Fruit fly (Drosophila melanogaster) whole organism: ENCODE measurements around the gene ppk22.

Source experiments
- CG8478 ChIP-seq: fragments of >200 bp; optimal IDR thresholded peaks from 2 replicates; lab custom pipeline; 2018; ENCODE audit warnings: inconsistent platforms
- Dll ChIP-seq: fragments of >200 bp; optimal IDR thresholded peaks from 2 replicates; lab custom pipeline; 2017
- EcR ChIP-seq, 2 experiments: fragments of >200 bp; optimal IDR thresholded peaks; 2 replicates each; lab custom pipeline; 2017; ENCODE audit warnings: missing biosample characterization in 2 of 2, missing genetic modification characterization in 2 of 2, missing genetic modification reagents in 2 of 2
- pan ChIP-seq: fragments of >200 bp; optimal IDR thresholded peaks from 2 replicates; lab custom pipeline; 2017
- psq ChIP-seq: fragments of >200 bp; optimal IDR thresholded peaks from 2 replicates; lab custom pipeline; 2017
- usp ChIP-seq: fragments of >200 bp; optimal IDR thresholded peaks from 2 replicates; lab custom pipeline; 2017; ENCODE audit warnings: missing biosample characterization, missing genetic modification characterization, mixed read lengths

The ppk22 gene

DNA sequence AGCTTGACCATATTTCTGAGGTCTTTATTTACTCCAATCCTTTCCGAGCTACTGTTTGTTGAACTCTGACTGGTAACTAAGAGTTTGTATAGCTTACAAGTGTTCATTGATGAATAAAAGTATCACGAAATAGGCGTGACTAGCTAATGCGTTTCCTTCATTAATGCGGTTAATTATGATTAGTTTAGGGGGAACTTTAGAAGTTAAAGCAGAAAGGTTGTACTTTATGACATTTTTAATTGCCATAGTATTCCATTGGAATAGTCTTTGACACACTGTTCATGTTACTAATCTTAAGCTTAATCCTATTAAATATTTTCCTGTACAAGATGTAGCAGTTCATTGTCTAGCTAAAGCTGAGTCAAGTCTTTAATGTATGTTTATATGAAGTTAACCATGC lies at the start of gene ppk22:
ppk22 (minus strand) TSS at position 101 of the 400 bp plus-strand sequence.
- no peak for TF ChIP-seq Dll (lab: Kevin White, UChicago)
- no peak for TF ChIP-seq pan
- TF ChIP-seq psq (lab: Kevin White, UChicago) = no peak
- no peak for TF ChIP-seq EcR (GFP tag; optimal IDR thresholded peaks at IDR 0.05; lab: Kevin White, UChicago)
- no peak for TF ChIP-seq usp (GFP tag; lab: Kevin White, UChicago)
- TF ChIP-seq CG8478 (lab: Kevin White, UChicago) = no peak

DNA sequence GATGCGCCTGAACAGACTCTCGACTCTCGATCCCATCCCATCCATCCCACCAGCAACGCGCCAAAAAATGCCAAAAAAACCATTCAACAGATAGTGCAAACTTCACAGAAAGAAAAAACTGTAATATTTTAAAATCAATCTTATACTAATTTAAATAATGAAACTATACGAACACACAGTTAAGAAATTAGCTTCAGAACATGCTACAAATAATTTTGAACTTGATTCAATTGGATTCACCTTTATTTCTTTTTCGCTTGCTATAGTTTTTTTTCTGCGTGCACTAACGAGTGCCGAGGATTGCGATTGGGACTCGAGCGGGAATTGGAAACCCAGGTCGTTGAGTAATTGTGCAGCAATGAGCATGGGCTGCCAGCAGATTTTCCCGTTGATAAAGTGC lies 48.4 kb upstream of the ppk22 start:
- TF ChIP-seq psq (lab: Kevin White, UChicago) = no peak
- no peak for TF ChIP-seq Dll (lab: Kevin White, UChicago)
- no peak for TF ChIP-seq EcR (GFP tag; optimal IDR thresholded peaks at IDR 0.05; lab: Kevin White, UChicago)
- TF ChIP-seq pan = no peak
- TF ChIP-seq CG8478 (lab: Kevin White, UChicago) = no peak
- TF ChIP-seq usp (GFP tag; lab: Kevin White, UChicago) = no peak

DNA sequence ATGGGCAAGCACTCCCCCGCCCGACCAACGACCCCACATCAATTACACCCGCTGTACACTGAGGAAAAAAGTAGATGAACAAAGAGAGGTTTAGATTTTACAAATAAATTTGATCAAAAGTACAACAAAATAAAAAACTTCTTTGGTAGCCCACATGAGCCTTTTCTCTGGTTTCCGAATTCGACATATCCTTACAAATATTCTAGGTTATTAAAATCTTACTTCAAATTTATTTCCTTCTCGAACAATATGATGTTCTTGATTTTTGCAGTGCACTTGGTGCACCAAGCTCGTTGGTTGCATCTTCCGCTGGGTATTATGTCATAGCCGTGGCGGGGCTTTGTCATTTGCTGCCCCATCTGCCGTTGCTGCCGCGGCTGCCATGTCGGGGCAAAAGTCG lies 47.0 kb upstream of the ppk22 start:
- no peak for TF ChIP-seq usp (GFP tag; lab: Kevin White, UChicago)
- no peak for TF ChIP-seq pan
- no peak for TF ChIP-seq Dll (lab: Kevin White, UChicago)
- no peak for TF ChIP-seq EcR (GFP tag; optimal IDR thresholded peaks at IDR 0.05; lab: Kevin White, UChicago)
- TF ChIP-seq CG8478 (lab: Kevin White, UChicago) = no peak
- no peak for TF ChIP-seq psq (lab: Kevin White, UChicago)

DNA sequence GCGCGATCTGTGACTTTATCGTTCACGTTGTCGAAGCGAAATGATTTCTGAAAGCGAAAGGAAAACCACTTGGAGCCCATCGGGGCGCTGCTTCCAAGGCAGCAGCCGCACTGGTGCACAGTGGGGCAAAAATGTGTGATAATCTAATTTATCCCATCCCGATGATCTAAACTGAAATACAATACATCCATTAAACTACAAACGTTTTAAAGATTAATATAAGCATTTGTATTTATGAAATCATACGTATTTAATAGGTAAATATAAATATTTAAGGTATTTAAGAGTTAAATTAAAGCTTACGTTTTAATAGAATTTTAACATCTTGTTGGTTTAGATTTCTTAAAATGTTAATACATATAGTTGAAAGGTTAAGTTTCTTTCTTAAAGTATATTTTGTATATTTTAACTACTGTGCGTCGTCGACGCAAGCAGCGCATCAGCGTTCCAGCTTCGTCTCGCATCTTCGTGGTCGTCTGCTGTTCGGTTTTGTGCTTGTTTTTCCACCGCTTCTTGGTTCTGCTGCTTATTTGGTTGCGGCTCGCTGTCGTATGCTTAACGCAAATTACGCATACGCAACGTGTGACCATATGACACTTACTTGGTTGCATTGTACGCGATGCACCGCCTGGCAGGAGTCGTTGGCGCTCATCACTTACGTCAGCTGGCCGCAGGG lies 46.5 kb upstream of the ppk22 start, which contains the start of gene CG13643:
CG13643 (minus strand) TSS at position 46 of the 676 bp plus-strand sequence.
- TF ChIP-seq psq (lab: Kevin White, UChicago) = no peak
- TF ChIP-seq Dll (lab: Kevin White, UChicago) = no peak
- TF ChIP-seq CG8478 (lab: Kevin White, UChicago) = no peak
- no peak for TF ChIP-seq usp (GFP tag; lab: Kevin White, UChicago)
- TF ChIP-seq EcR (GFP tag; optimal IDR thresholded peaks at IDR 0.05; lab: Kevin White, UChicago) = no peak
- no peak for TF ChIP-seq pan

DNA sequence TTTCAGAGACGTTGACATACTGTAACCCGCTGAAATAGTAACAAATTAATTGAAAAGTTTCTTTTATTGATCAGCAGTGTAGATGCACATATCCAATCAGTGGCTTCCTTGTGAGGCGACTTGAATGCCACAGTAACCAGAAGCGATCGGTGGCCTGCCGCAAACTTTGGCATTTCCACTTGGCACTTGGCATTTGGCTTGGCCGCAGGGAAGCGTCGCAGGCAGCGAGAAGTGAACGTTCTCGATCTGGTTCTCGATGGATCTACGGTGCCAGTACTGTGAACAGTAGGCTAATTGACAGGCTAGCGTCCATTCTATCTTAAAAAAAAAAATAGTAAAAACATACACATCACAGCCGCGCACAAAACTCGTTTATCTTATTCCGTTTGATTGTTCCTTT lies 41.2 kb upstream of the ppk22 start, which contains the start of gene CG10845:
CG10845 (plus strand) TSS at position 301 of the 400 bp plus-strand sequence.
- TF ChIP-seq usp (GFP tag; lab: Kevin White, UChicago) = no peak
- no peak for TF ChIP-seq EcR (GFP tag; optimal IDR thresholded peaks at IDR 0.05; lab: Kevin White, UChicago)
- TF ChIP-seq Dll (lab: Kevin White, UChicago) = no peak
- TF ChIP-seq CG8478 (lab: Kevin White, UChicago) = no peak

DNA sequence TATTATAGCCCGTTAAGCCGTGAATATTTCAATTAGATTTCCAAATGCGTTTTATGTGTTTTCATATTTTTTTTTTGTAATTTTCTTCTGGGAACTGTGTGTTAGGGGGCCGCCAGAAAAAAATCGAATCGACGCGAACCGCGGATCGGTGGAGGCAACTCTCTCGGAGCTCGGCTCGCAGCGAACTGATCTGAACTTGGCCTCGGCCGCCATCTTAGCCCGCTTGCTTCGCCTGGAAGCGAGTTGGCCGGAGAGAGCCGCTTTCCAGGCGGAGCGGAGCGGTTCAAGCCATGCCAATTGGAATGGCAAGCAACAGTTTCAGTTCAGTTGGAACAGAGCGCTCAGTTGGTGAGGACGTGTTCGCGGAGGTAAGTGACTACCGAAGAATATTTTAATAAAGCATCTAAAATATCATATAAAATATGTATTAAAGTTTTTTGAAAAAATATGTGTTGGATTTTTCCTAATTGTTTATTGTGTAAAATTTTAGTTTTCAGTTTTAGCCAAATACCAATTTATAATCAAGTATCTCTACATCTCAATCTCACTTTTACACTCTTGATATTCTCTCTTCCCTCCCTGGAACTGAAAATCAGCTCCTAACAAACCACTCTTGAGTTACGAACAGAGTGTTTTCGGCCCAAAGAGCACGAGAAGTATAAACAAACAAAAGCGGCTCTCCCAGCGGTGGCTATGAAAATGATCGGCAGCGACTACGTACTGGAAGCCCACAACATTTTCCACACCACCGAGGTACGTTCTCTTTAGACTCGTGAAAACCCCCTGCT lies 35.0 kb upstream of the ppk22 start, which contains the start of the genes CG31121 and CG11069:
CG31121 (minus strand) TSS at position 187 of the 788 bp plus-strand sequence.
CG11069 (plus strand) TSS at position 324 of the 788 bp plus-strand sequence.
- no peak for TF ChIP-seq EcR (GFP tag; optimal IDR thresholded peaks at IDR 0.05; lab: Kevin White, UChicago)
- no peak for TF ChIP-seq pan
- TF ChIP-seq psq (lab: Kevin White, UChicago) = no peak

DNA sequence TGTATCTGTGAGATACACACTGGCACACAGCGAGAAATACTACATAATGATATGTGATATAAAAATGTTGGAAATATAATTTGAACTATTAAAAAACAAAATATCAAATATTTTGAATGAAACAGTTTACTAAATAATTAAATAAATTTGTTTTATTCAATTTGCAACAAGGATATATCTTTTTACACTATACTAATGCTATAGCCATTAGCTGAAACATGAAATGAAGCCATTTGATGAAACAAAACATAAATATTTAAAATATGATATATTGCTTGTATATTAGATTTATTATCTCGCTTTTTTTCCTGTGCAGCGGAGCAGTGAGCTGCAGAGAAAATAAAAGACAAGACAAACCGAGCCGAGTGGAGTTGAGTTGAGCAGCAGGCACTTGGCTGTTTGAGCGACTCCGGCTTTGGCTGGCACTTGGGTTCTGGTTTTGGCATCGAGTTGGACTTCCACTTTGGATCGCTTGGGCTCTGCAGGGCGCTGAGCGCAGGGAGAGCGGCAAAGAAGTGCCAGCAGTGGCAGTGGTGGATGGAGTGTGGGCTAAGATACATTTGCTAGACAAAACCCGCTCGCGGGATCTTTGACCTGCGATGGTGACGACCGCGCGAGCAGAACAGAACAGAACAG lies 33.8 kb upstream of the ppk22 start:
- TF ChIP-seq EcR (GFP tag; optimal IDR thresholded peaks at IDR 0.05; lab: Kevin White, UChicago) (peak in 1 of 2 experiments; percentile 86), CG8478 (lab: Kevin White, UChicago) (no peak)

DNA sequence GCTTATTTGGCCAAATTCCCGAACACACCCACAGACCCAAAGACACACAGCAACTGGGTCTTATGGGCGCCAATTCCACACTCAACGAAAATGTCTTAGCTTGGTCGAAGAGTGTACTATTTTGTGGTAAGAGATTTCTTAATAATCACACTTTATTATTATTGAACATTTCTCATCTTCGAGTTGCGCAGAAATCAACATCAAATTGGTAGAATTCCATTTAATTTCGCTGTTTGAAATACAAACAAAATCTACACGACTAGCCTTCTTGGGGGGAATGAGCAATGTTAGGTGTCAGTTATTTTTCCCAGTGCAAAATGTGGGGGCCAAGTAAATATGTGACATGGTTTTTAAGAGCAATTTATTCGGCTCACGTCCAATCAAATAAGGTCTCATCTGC lies 31.3 kb upstream of the ppk22 start:
- TF ChIP-seq usp (GFP tag; lab: Kevin White, UChicago) (no peak), psq (lab: Kevin White, UChicago) (no peak), CG8478 (lab: Kevin White, UChicago) (no peak), Dll (lab: Kevin White, UChicago) (no peak), pan (no peak), EcR (GFP tag; optimal IDR thresholded peaks at IDR 0.05; lab: Kevin White, UChicago) (no peak)

DNA sequence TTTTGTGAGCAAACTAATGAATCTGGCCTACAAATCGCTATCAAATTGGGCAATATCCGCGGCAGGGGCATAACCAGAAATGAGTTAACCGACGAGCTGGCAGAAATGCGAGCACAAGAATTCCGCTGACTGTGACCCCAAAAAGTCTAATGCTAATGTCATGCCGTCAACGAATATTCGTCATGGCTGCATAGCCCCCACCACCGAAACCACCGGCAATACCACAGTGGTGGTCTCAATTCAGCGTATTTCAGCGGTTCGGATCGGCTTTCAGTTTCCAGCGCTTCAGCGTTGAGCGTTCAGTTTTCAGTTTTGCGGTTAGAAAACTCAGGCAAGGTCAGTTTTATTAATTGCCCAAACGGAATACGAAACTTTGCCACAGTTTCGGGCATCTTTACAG lies 30.6 kb upstream of the ppk22 start:
- TF ChIP-seq Dll (lab: Kevin White, UChicago) (no peak), psq (lab: Kevin White, UChicago) (no peak), EcR (GFP tag; optimal IDR thresholded peaks at IDR 0.05; lab: Kevin White, UChicago) (no peak)

DNA sequence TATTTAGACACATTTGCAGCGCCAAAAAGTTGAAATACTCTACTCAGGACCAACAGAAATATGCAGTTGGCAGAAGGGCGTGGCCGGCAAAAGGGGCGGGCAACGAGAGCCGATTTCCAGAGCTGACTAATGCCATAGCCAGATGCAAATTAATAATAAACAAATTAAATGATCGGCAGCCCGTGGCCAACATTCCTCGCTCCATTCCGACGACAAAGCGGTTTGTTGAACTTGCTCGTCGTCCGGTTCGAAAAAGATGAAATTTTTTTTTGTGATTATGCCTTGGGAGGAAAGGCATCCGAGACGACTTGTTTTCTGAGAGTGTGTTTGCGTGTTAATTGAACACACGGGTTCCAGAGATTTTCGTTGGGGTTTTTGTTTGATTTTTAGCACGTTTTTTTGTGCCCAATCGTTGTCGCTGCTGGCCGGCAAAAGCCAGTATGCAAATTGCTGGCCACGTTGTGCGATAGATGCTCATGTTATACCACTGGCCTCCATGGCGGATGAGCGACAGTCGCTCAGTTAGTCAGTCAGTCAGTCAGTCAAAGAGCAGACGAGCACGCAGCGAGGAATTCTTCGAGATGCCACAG lies 29.8 kb upstream of the ppk22 start:
- TF ChIP-seq CG8478 (lab: Kevin White, UChicago) (no peak), psq (lab: Kevin White, UChicago) (no peak), usp (GFP tag; lab: Kevin White, UChicago) (no peak), EcR (GFP tag; optimal IDR thresholded peaks at IDR 0.05; lab: Kevin White, UChicago) (no peak), Dll (lab: Kevin White, UChicago) (no peak), pan (no peak)

DNA sequence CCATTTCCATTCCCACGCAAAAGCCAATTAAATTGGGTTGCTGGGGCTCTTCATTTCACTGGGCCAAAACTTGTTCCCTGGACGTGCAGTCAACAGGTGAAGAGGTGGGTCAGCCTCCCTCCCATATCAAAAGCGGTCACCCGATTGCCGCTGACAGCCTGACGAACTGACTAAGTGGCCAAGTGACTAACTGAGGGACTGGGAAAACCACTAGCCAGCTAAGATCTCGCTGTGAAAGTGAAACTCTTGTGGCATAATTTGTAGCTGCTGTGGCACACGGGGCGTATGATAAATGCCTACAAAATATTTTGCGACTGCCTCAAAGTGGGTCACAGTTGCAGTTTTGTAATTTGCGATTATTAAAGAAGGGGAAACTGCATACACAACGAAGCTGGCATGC lies 28.8 kb upstream of the ppk22 start:
- TF ChIP-seq pan (no peak), CG8478 (lab: Kevin White, UChicago) (no peak), Dll (lab: Kevin White, UChicago) (no peak), usp (GFP tag; lab: Kevin White, UChicago) (no peak), EcR (GFP tag; optimal IDR thresholded peaks at IDR 0.05; lab: Kevin White, UChicago) (no peak), psq (lab: Kevin White, UChicago) (no peak)
